Fruit fly (Drosophila melanogaster) whole organism, embryonic: ENCODE results near the gene Polr2I.
A peak's percentile ranks its signal among the peaks of the same experiment; 100 is the strongest.

ENCODE experiments used
- Abd-B ChIP-seq: fragments of 200-800 bp; sonication (Bioruptor generic); optimal IDR thresholded peaks from 2 replicates; lab custom pipeline; 2018; ENCODE audit warnings: missing biosample characterization, mild to moderate bottlenecking, missing genetic modification characterization, moderate library complexity
- Aef1 ChIP-seq: fragments of 200-800 bp; sonication (Bioruptor generic); IDR thresholded peaks from 3 replicates; pipeline ENCODE4 v1.3.6; 2022; ENCODE audit warnings: missing biosample characterization, missing genetic modification characterization
- C15 ChIP-seq: fragments of 200-800 bp; sonication (Bioruptor generic); IDR thresholded peaks from 3 replicates; pipeline ENCODE4 v1.3.6; 2022; ENCODE audit warnings: missing biosample characterization, missing genetic modification characterization
- CG10274 ChIP-seq: fragments of 200-800 bp; sonication (Bioruptor generic); optimal IDR thresholded peaks from 3 replicates; lab custom pipeline; 2017; ENCODE audit warnings: missing biosample characterization, mild to moderate bottlenecking, missing genetic modification characterization
- CG10366 ChIP-seq: fragments of 200-800 bp; sonication (Bioruptor generic); IDR thresholded peaks from 2 replicates; pipeline ENCODE4 v1.3.6; 2022; ENCODE audit warnings: missing biosample characterization, missing genetic modification characterization
- CG10654 ChIP-seq: fragments of 200-800 bp; sonication (Bioruptor generic); optimal IDR thresholded peaks from 2 replicates; lab custom pipeline; 2016; ENCODE audit warnings: missing biosample characterization, missing genetic modification characterization
- CG11456 ChIP-seq: fragments of 200-800 bp; sonication (Bioruptor generic); IDR thresholded peaks from 3 replicates; pipeline ENCODE4 v1.3.6; 2022; ENCODE audit warnings: missing biosample characterization, missing genetic modification characterization
- CG12391 ChIP-seq: fragments of 200-800 bp; sonication (Bioruptor generic); optimal IDR thresholded peaks from 3 replicates; lab custom pipeline; 2018; ENCODE audit warnings: missing biosample characterization, mild to moderate bottlenecking, missing genetic modification characterization, moderate library complexity
- CG12769 ChIP-seq: fragments of 200-800 bp; sonication (Bioruptor generic); optimal IDR thresholded peaks from 2 replicates; lab custom pipeline; 2019; ENCODE audit warnings: missing biosample characterization, mild to moderate bottlenecking, missing genetic modification characterization, moderate library complexity
- CG13894 ChIP-seq: fragments of 200-800 bp; sonication (Bioruptor generic); optimal IDR thresholded peaks from 3 replicates; lab custom pipeline; 2018; ENCODE audit warnings: missing biosample characterization, mild to moderate bottlenecking, missing genetic modification characterization, moderate library complexity
- CG14860 ChIP-seq: fragments of 200-800 bp; sonication (Bioruptor generic); IDR thresholded peaks from 3 replicates; pipeline ENCODE4 v1.3.6; 2022; ENCODE audit warnings: missing biosample characterization, missing genetic modification characterization; ENCODE audit not compliant: partially characterized antibody
- CG15601 ChIP-seq: fragments of 200-800 bp; sonication (Bioruptor generic); optimal IDR thresholded peaks from 3 replicates; lab custom pipeline; 2019; ENCODE audit warnings: missing biosample characterization, mild to moderate bottlenecking, missing genetic modification characterization, moderate library complexity
- CG17186 ChIP-seq: fragments of 200-800 bp; sonication (Bioruptor generic); optimal IDR thresholded peaks from 3 replicates; lab custom pipeline; 2017; ENCODE audit warnings: missing biosample characterization, missing genetic modification reagents, missing genetic modification characterization
- CG17359 ChIP-seq: fragments of 200-800 bp; sonication (Bioruptor generic); optimal IDR thresholded peaks from 3 replicates; lab custom pipeline; 2018; ENCODE audit warnings: missing biosample characterization, mild to moderate bottlenecking, missing genetic modification characterization, moderate library complexity
- CG2120 ChIP-seq: fragments of 200-800 bp; sonication (Bioruptor generic); optimal IDR thresholded peaks from 3 replicates; lab custom pipeline; 2016; ENCODE audit warnings: missing biosample characterization, missing genetic modification characterization
- CG2889 ChIP-seq: fragments of 200-800 bp; sonication (Bioruptor generic); IDR thresholded peaks from 3 replicates; pipeline ENCODE4 v1.3.6; 2022; ENCODE audit warnings: missing biosample characterization, missing genetic modification characterization
- CG4730 ChIP-seq: fragments of 200-800 bp; sonication (Bioruptor generic); IDR thresholded peaks from 2 replicates; pipeline ENCODE4 v1.3.6; 2022; ENCODE audit warnings: missing biosample characterization, missing genetic modification characterization
- CG5245 ChIP-seq: fragments of 200-800 bp; sonication (Bioruptor generic); optimal IDR thresholded peaks from 3 replicates; lab custom pipeline; 2016; ENCODE audit warnings: missing biosample characterization, missing genetic modification characterization
- CG6175 ChIP-seq: fragments of 200-800 bp; sonication (Bioruptor generic); IDR thresholded peaks from 3 replicates; pipeline ENCODE4 v1.3.6; 2022; ENCODE audit warnings: missing biosample characterization, missing genetic modification characterization
- CG6272 ChIP-seq: fragments of 200-800 bp; sonication (Bioruptor generic); IDR thresholded peaks from 2 replicates; pipeline ENCODE4 v1.3.6; 2022; ENCODE audit warnings: missing biosample characterization, missing genetic modification characterization
- CG6654 ChIP-seq: fragments of 200-800 bp; sonication (Bioruptor generic); optimal IDR thresholded peaks from 2 replicates; lab custom pipeline; 2017; ENCODE audit warnings: missing biosample characterization, mild to moderate bottlenecking, missing genetic modification characterization
- CG7987 ChIP-seq: fragments of 200-800 bp; sonication (Bioruptor generic); optimal IDR thresholded peaks from 2 replicates; lab custom pipeline; 2018; ENCODE audit warnings: missing biosample characterization, mild to moderate bottlenecking, missing genetic modification characterization, moderate library complexity
- CTCF ChIP-seq: fragments of 200-800 bp; sonication (Bioruptor generic); optimal IDR thresholded peaks from 2 replicates; lab custom pipeline; 2017; ENCODE audit warnings: missing biosample characterization, mild to moderate bottlenecking, missing genetic modification characterization, moderate library complexity
- Chrac-16 ChIP-seq: fragments of 200-800 bp; sonication (Bioruptor generic); optimal IDR thresholded peaks from 3 replicates; lab custom pipeline; 2016; ENCODE audit warnings: missing biosample characterization, missing genetic modification characterization
- Deaf1 ChIP-seq: fragments of 200-800 bp; optimal IDR thresholded peaks from 3 replicates; lab custom pipeline; 2019; ENCODE audit warnings: missing biosample characterization, mild to moderate bottlenecking, missing genetic modification characterization, moderate library complexity
- Fer1 ChIP-seq: fragments of 200-800 bp; sonication (Bioruptor generic); optimal IDR thresholded peaks from 2 replicates; lab custom pipeline; 2017; ENCODE audit warnings: missing biosample characterization, mild to moderate bottlenecking, missing genetic modification characterization
- Fer2 ChIP-seq: fragments of 200-800 bp; sonication (Bioruptor generic); optimal IDR thresholded peaks from 2 replicates; lab custom pipeline; 2018; ENCODE audit warnings: missing biosample characterization, mild to moderate bottlenecking, missing genetic modification characterization, moderate library complexity
- Myb ChIP-seq: fragments of 200-800 bp; sonication (Bioruptor generic); optimal IDR thresholded peaks from 2 replicates; lab custom pipeline; 2016; ENCODE audit warnings: missing biosample characterization, missing genetic modification characterization
- Sox102F ChIP-seq: fragments of 200-800 bp; sonication (Bioruptor generic); optimal IDR thresholded peaks from 2 replicates; lab custom pipeline; 2018; ENCODE audit warnings: missing biosample characterization, mild to moderate bottlenecking, missing genetic modification characterization, moderate library complexity
- Spps ChIP-seq: fragments of 200-800 bp; sonication (Bioruptor generic); optimal IDR thresholded peaks from 2 replicates; lab custom pipeline; 2018; ENCODE audit warnings: missing biosample characterization, mild to moderate bottlenecking, missing genetic modification characterization
- Sry-β ChIP-seq: fragments of 200-800 bp; sonication (Bioruptor generic); optimal IDR thresholded peaks from 2 replicates; lab custom pipeline; 2018; ENCODE audit warnings: missing biosample characterization, mild to moderate bottlenecking, missing genetic modification characterization, moderate library complexity
- Xrp1 ChIP-seq: fragments of 200-800 bp; sonication (Bioruptor generic); IDR thresholded peaks from 2 replicates; pipeline ENCODE4 v1.3.6; 2022; ENCODE audit warnings: missing biosample characterization, missing genetic modification characterization
- bcd ChIP-seq: fragments of 200-800 bp; sonication (Bioruptor generic); optimal IDR thresholded peaks from 2 replicates; lab custom pipeline; 2017; ENCODE audit warnings: missing biosample characterization, mild to moderate bottlenecking, missing genetic modification characterization
- chinmo ChIP-seq: fragments of 200-800 bp; sonication (Bioruptor generic); IDR thresholded peaks from 4 replicates; pipeline ENCODE4 v1.3.6; 2022; ENCODE audit warnings: missing biosample characterization, missing genetic modification characterization; ENCODE audit not compliant: partially characterized antibody
- cwo ChIP-seq: fragments of 200-800 bp; sonication (Bioruptor generic); optimal IDR thresholded peaks from 3 replicates; lab custom pipeline; 2017; ENCODE audit warnings: missing biosample characterization, missing genetic modification characterization, mild to moderate bottlenecking, moderate library complexity, missing genetic modification reagents
- dmrt99B ChIP-seq: fragments of 200-800 bp; sonication (Bioruptor generic); optimal IDR thresholded peaks from 2 replicates; lab custom pipeline; 2018; ENCODE audit warnings: missing biosample characterization, mild to moderate bottlenecking, missing genetic modification characterization, moderate library complexity
- fu2 ChIP-seq: fragments of 200-800 bp; sonication (Bioruptor generic); optimal IDR thresholded peaks from 2 replicates; lab custom pipeline; 2016; ENCODE audit warnings: missing biosample characterization, missing genetic modification characterization
- gcm2 ChIP-seq: fragments of 200-800 bp; sonication (Bioruptor generic); optimal IDR thresholded peaks from 2 replicates; lab custom pipeline; 2016; ENCODE audit warnings: missing biosample characterization, missing genetic modification characterization
- gsb ChIP-seq: fragments of 200-800 bp; sonication (Bioruptor generic); IDR thresholded peaks from 2 replicates; pipeline ENCODE4 v1.3.6; 2022; ENCODE audit warnings: missing biosample characterization, missing genetic modification characterization
- inv ChIP-seq: fragments of 200-800 bp; sonication (Bioruptor generic); IDR thresholded peaks from 2 replicates; pipeline ENCODE4 v1.3.6; 2022; ENCODE audit warnings: missing biosample characterization, missing genetic modification characterization; ENCODE audit not compliant: partially characterized antibody
- nerfin-2 ChIP-seq: fragments of 200-800 bp; sonication (Bioruptor generic); IDR thresholded peaks from 2 replicates; pipeline ENCODE4 v1.3.6; 2022; ENCODE audit warnings: missing biosample characterization, missing genetic modification characterization; ENCODE audit not compliant: partially characterized antibody
- otp ChIP-seq: fragments of 200-800 bp; sonication (Bioruptor generic); IDR thresholded peaks from 3 replicates; pipeline ENCODE4, ENCODE4 v1.3.6; 2022; ENCODE audit warnings: missing biosample characterization, missing genetic modification characterization
- p53 ChIP-seq: fragments of 200-800 bp; sonication (Bioruptor generic); optimal IDR thresholded peaks from 2 replicates; lab custom pipeline; 2016; ENCODE audit warnings: missing biosample characterization, missing genetic modification characterization
- peb ChIP-seq: fragments of 200-800 bp; sonication (Bioruptor generic); IDR thresholded peaks from 2 replicates; pipeline ENCODE4 v1.3.6; 2022; ENCODE audit warnings: missing biosample characterization, missing genetic modification characterization
- pho ChIP-seq: fragments of 200-800 bp; sonication (Bioruptor generic); optimal IDR thresholded peaks from 2 replicates; lab custom pipeline; 2016; ENCODE audit warnings: missing biosample characterization, missing genetic modification characterization
- pros ChIP-seq: fragments of 200-800 bp; sonication (Bioruptor generic); optimal IDR thresholded peaks from 3 replicates; lab custom pipeline; 2019; ENCODE audit warnings: missing biosample characterization, mild to moderate bottlenecking, missing genetic modification characterization, moderate library complexity
- sens-2 ChIP-seq: fragments of 200-800 bp; sonication (Bioruptor generic); IDR thresholded peaks from 2 replicates; pipeline ENCODE4 v1.3.6; 2022; ENCODE audit warnings: missing biosample characterization, missing genetic modification characterization
- twi ChIP-seq: fragments of 200-800 bp; optimal IDR thresholded peaks from 2 replicates; lab custom pipeline; 2019; ENCODE audit warnings: missing biosample characterization, mild to moderate bottlenecking, missing genetic modification characterization, moderate library complexity
- zen ChIP-seq: fragments of 200-800 bp; sonication (Bioruptor generic); optimal IDR thresholded peaks from 3 replicates; lab custom pipeline; 2018; ENCODE audit warnings: missing biosample characterization, mild to moderate bottlenecking, missing genetic modification characterization, moderate library complexity
- zfh1 ChIP-seq: fragments of 200-800 bp; sonication (Bioruptor generic); IDR thresholded peaks from 3 replicates; pipeline ENCODE4 v1.3.6; 2022; ENCODE audit warnings: missing biosample characterization, missing genetic modification characterization

Polr2I gene

DNA sequence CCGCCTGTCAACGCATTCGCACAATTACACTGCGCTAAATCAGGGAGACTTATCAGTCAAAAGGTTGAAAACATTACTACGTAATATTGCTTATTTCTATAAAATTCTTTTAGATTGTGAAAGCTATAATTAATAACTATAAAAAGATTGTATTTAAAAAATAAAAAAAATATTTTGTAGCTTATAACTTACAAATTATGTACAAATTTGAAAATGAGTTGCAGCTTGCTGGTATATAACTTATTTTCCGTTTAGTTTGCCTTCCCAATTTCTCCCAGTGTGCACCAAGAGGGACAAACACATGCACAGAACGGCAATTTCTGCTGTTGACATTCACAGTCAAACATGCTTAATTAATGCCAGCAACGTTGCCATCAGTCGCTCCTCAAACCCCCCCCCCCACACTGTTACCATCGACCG lies 44.9 kb downstream of the Polr2I start (continued):
- TF ChIP-seq CG6654 (GFP tag; lab: Kevin White, UChicago) (peak; percentile 33), Abd-B (GFP tag; lab: Kevin White, UChicago) (peak; percentile 49), pho (GFP tag; lab: Kevin White, UChicago) (no peak), CG10366 (GFP tag; lab: Robert Waterston, UW) (no peak; the same call in 1 of the 2 replicates), Chrac-16 (peak; percentile 12), CG7987 (GFP tag; lab: Kevin White, UChicago) (peak; percentile 16), gsb (GFP tag; lab: Robert Waterston, UW) (0 out of 2 replicates have a peak, but pooled peaks have one; percentile 28), CG12391 (tag; lab: Kevin White, UChicago) (peak; percentile 70), CG10274 (GFP tag; lab: Kevin White, UChicago) (no peak)
- TF ChIP-seq, all 482 proteins: peak for 239

DNA sequence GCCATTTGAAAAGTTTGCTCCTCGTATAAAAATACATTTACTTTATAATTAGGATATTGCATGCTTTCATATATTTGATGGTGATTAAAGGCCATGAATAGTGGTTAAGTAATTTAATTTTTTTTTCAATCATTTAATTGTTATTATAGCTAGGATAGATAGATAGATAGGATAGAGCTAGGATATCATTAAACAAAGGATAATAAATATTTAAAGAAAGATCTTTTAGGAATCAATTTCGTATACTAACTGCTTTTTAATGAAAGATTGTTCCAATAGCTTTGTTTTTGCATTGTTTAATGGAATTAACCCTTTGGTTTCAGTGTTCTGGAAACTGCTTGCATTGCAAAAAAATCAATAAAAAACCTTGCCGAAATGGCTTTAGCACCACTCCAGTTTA lies 45.7 kb downstream of the Polr2I start:
- no peak for TF ChIP-seq Sry-β (GFP tag; lab: Kevin White, UChicago)
- no peak for TF ChIP-seq Fer1 (GFP tag; lab: Kevin White, UChicago)
- no peak for TF ChIP-seq Sox102F (GFP tag; lab: Kevin White, UChicago)
- TF ChIP-seq p53 (GFP tag; lab: Kevin White, UChicago) = no peak
- TF ChIP-seq twi (tag; lab: Kevin White, UChicago) = no peak
- TF ChIP-seq Spps (tag; lab: Kevin White, UChicago) = no peak
- TF ChIP-seq pros = no peak
- TF ChIP-seq gcm2 (GFP tag; lab: Kevin White, UChicago) = no peak
- TF ChIP-seq CG10654 = no peak
- no peak for TF ChIP-seq Deaf1 (tag; lab: Kevin White, UChicago)
- no peak for TF ChIP-seq CG6272 (GFP tag; lab: Robert Waterston, UW)
- no peak for TF ChIP-seq CG17359
- no peak for TF ChIP-seq fu2
- no peak for TF ChIP-seq Aef1
- TF ChIP-seq CG14860 (GFP tag; lab: Robert Waterston, UW) = no peak
- TF ChIP-seq zen = no peak
- TF ChIP-seq CG12769 (tag; lab: Kevin White, UChicago) = no peak
- TF ChIP-seq CG2120 (GFP tag; lab: Kevin White, UChicago) = no peak

dm6 chr3R:14356619-14357018 lies 47.7 kb downstream of the Polr2I start:
- TF ChIP-seq CG5245 = no peak
- 0 out of 3 replicates have a peak, but pooled peaks have one; percentile 6 for TF ChIP-seq CG2889 (GFP tag; lab: Robert Waterston, UW)
- no peak for TF ChIP-seq C15
- no peak for TF ChIP-seq CG17186 (GFP tag; lab: Kevin White, UChicago)
- TF ChIP-seq sens-2 = no peak
- peak; percentile 35; the same call in 1 of the 3 replicates for TF ChIP-seq zfh1 (GFP tag; lab: Robert Waterston, UW)
- TF ChIP-seq CG15601 (tag; lab: Kevin White, UChicago) = no peak
- no peak for TF ChIP-seq peb (GFP tag; lab: Robert Waterston, UW)
- TF ChIP-seq CG4730 (GFP tag; lab: Robert Waterston, UW) = no peak
- TF ChIP-seq chinmo (GFP tag; lab: Robert Waterston, UW) = no peak
- peak; percentile 18 for TF ChIP-seq bcd (GFP tag; lab: Kevin White, UChicago)
- no peak for TF ChIP-seq Fer2 (tag; lab: Kevin White, UChicago)
- no peak for TF ChIP-seq Myb (GFP tag; lab: Kevin White, UChicago)
- TF ChIP-seq CG11456 (GFP tag; lab: Robert Waterston, UW) = peak; percentile 61; the same call in 1 of the 3 replicates
- TF ChIP-seq dmrt99B = peak; percentile 44
- no peak for TF ChIP-seq nerfin-2
- no peak for TF ChIP-seq CG13894 (tag; lab: Kevin White, UChicago)
- TF ChIP-seq CG6175 (GFP tag; lab: Robert Waterston, UW) = no peak
- peak; percentile 57; the same call in 1 of the 2 replicates for TF ChIP-seq Xrp1 (GFP tag; lab: Robert Waterston, UW)
- no peak for TF ChIP-seq inv (GFP tag; lab: Robert Waterston, UW)
- no peak for TF ChIP-seq cwo (GFP tag; lab: Kevin White, UChicago)
- TF ChIP-seq CTCF (GFP tag; lab: Kevin White, UChicago) = no peak
- TF ChIP-seq otp = peak; percentile 46; the same call in 1 of the 3 replicates
